Fruit fly (Drosophila melanogaster) whole organism, embryonic: ENCODE measurements around the gene RpS25.
A peak's percentile ranks its signal among the peaks of the same experiment; 100 is the strongest.

Experiments used
- Atf-2 ChIP-seq: fragments of 200-800 bp; sonication (Bioruptor generic); optimal IDR thresholded peaks from 2 replicates; lab custom pipeline; 2016; ENCODE audit warnings: missing biosample characterization, missing genetic modification characterization
- BEAF-32 ChIP-seq: fragments of 200-800 bp; sonication (Bioruptor generic); optimal IDR thresholded peaks from 3 replicates; lab custom pipeline; 2017; ENCODE audit warnings: missing biosample characterization, missing genetic modification characterization, mild to moderate bottlenecking, moderate library complexity, missing genetic modification reagents
- Bdp1 ChIP-seq: fragments of 200-800 bp; sonication (Bioruptor generic); optimal IDR thresholded peaks from 3 replicates; lab custom pipeline; 2016; ENCODE audit warnings: missing biosample characterization, missing genetic modification characterization
- BtbVII ChIP-seq: fragments of 200-800 bp; sonication (Bioruptor generic); optimal IDR thresholded peaks from 3 replicates; lab custom pipeline; 2017; ENCODE audit warnings: missing biosample characterization, mild to moderate bottlenecking, missing genetic modification characterization
- CG10321 ChIP-seq: fragments of 200-800 bp; sonication (Bioruptor generic); IDR thresholded peaks from 2 replicates; pipeline ENCODE4 v1.3.6; 2022; ENCODE audit warnings: missing biosample characterization, missing genetic modification characterization
- CG10366 ChIP-seq: fragments of 200-800 bp; sonication (Bioruptor generic); IDR thresholded peaks from 2 replicates; pipeline ENCODE4 v1.3.6; 2022; ENCODE audit warnings: missing biosample characterization, missing genetic modification characterization
- CG10431 ChIP-seq: fragments of 200-800 bp; sonication (Bioruptor generic); optimal IDR thresholded peaks from 3 replicates; lab custom pipeline; 2018; ENCODE audit warnings: missing biosample characterization, mild to moderate bottlenecking, missing genetic modification characterization
- CG11085 ChIP-seq: fragments of 200-800 bp; sonication (Bioruptor generic); IDR thresholded peaks from 2 replicates; pipeline ENCODE4 v1.3.6; 2022; ENCODE audit warnings: missing biosample characterization, missing genetic modification characterization
- CG11398 ChIP-seq: fragments of 200-800 bp; sonication (Bioruptor generic); optimal IDR thresholded peaks from 2 replicates; lab custom pipeline; 2016; ENCODE audit warnings: missing biosample characterization, missing genetic modification characterization
- CG11504 ChIP-seq: fragments of 200-800 bp; sonication (Bioruptor generic); optimal IDR thresholded peaks from 3 replicates; lab custom pipeline; 2019; ENCODE audit warnings: missing biosample characterization, mild to moderate bottlenecking, missing genetic modification characterization, moderate library complexity
- CG11696 ChIP-seq: fragments of 200-800 bp; sonication (Bioruptor generic); IDR thresholded peaks from 2 replicates; pipeline ENCODE4 v1.3.6; 2022; ENCODE audit warnings: missing biosample characterization, missing genetic modification characterization
- CG14014 ChIP-seq: fragments of 200-800 bp; sonication (Bioruptor generic); IDR thresholded peaks from 2 replicates; pipeline ENCODE4 v1.3.6; 2022; ENCODE audit warnings: missing biosample characterization, missing genetic modification characterization
- CG1603 ChIP-seq: fragments of 200-800 bp; sonication (Bioruptor generic); optimal IDR thresholded peaks from 2 replicates; lab custom pipeline; 2019; ENCODE audit warnings: missing biosample characterization, mild to moderate bottlenecking, missing genetic modification characterization, moderate library complexity
- CG18476 ChIP-seq: fragments of 200-800 bp; sonication (Bioruptor generic); optimal IDR thresholded peaks from 2 replicates; lab custom pipeline; 2016; ENCODE audit warnings: missing biosample characterization, mild to moderate bottlenecking, missing genetic modification characterization
- CG18599 ChIP-seq: fragments of 200-800 bp; sonication (Bioruptor generic); optimal IDR thresholded peaks from 3 replicates; lab custom pipeline; 2017; ENCODE audit warnings: missing biosample characterization, missing genetic modification characterization, mild to moderate bottlenecking, moderate library complexity, missing genetic modification reagents
- CG18764 ChIP-seq: fragments of 200-800 bp; sonication (Bioruptor generic); optimal IDR thresholded peaks from 3 replicates; lab custom pipeline; 2016; ENCODE audit warnings: missing biosample characterization, missing genetic modification characterization
- CG2116 ChIP-seq: fragments of 200-800 bp; sonication (Bioruptor generic); optimal IDR thresholded peaks from 3 replicates; lab custom pipeline; 2018; ENCODE audit warnings: missing biosample characterization, mild to moderate bottlenecking, missing genetic modification characterization
- CG2712 ChIP-seq: fragments of 200-800 bp; optimal IDR thresholded peaks from 3 replicates; lab custom pipeline; 2019; ENCODE audit warnings: missing biosample characterization, mild to moderate bottlenecking, missing genetic modification characterization, moderate library complexity
- CG30431 ChIP-seq: fragments of 200-800 bp; sonication (Bioruptor generic); optimal IDR thresholded peaks from 2 replicates; lab custom pipeline; 2017; ENCODE audit warnings: missing biosample characterization, missing genetic modification characterization
- CG34224 ChIP-seq: fragments of 200-800 bp; sonication (Bioruptor generic); IDR thresholded peaks from 3 replicates; pipeline ENCODE4 v1.3.6; 2022; ENCODE audit warnings: missing biosample characterization, missing genetic modification characterization; ENCODE audit not compliant: partially characterized antibody
- CG3838 ChIP-seq: fragments of 200-800 bp; sonication (Bioruptor generic); optimal IDR thresholded peaks from 3 replicates; lab custom pipeline; 2016; ENCODE audit warnings: missing biosample characterization, missing genetic modification characterization
- CG8281 ChIP-seq: fragments of 200-800 bp; sonication (Bioruptor generic); optimal IDR thresholded peaks from 2 replicates; lab custom pipeline; 2018; ENCODE audit warnings: missing biosample characterization, mild to moderate bottlenecking, missing genetic modification characterization, moderate library complexity
- CG9215 ChIP-seq: fragments of 200-800 bp; sonication (Bioruptor generic); IDR thresholded peaks from 2 replicates; pipeline ENCODE4 v1.3.6; 2022; ENCODE audit warnings: missing biosample characterization, missing genetic modification characterization
- D19A ChIP-seq: fragments of 200-800 bp; optimal IDR thresholded peaks from 3 replicates; lab custom pipeline; 2019; ENCODE audit warnings: missing biosample characterization, mild to moderate bottlenecking, missing genetic modification characterization, moderate library complexity
- E2f2 ChIP-seq: fragments of 200-800 bp; sonication (Bioruptor generic); IDR thresholded peaks from 2 replicates; pipeline ENCODE4 v1.3.6; 2022; ENCODE audit warnings: missing biosample characterization, missing genetic modification characterization
- Ets65A ChIP-seq: fragments of 200-800 bp; sonication (Bioruptor generic); peaks from one replicate; lab custom pipeline; 2016; ENCODE audit warnings: missing biosample characterization, missing genetic modification characterization
- Hr78 ChIP-seq, 2 experiments: fragments of 200-800 bp in 1 of 2; fragments of >200 bp in 1 of 2; sonication (Bioruptor generic) in 1 of 2; optimal IDR thresholded peaks; 2 replicates each; lab custom pipeline; 2017 to 2019; ENCODE audit warnings: missing biosample characterization in 2 of 2, missing genetic modification characterization in 2 of 2, mild to moderate bottlenecking in 1 of 2, moderate library complexity in 1 of 2
- MESR4 ChIP-seq: fragments of 200-800 bp; sonication (Bioruptor generic); optimal IDR thresholded peaks from 2 replicates; lab custom pipeline; 2018; ENCODE audit warnings: missing biosample characterization, mild to moderate bottlenecking, missing genetic modification characterization, moderate library complexity
- PHDP ChIP-seq: fragments of 200-800 bp; sonication (Bioruptor generic); optimal IDR thresholded peaks from 3 replicates; lab custom pipeline; 2018; ENCODE audit warnings: missing biosample characterization, mild to moderate bottlenecking, missing genetic modification characterization, moderate library complexity
- Pdp1 ChIP-seq, 2 experiments: fragments of 200-800 bp; sonication (Bioruptor generic); optimal IDR thresholded peaks; 3 replicates each; lab custom pipeline; 2016; ENCODE audit warnings: missing biosample characterization in 2 of 2, missing genetic modification characterization in 2 of 2, mild to moderate bottlenecking in 1 of 2, moderate library complexity in 1 of 2
- Stat92E ChIP-seq, 3 experiments: fragments of >200 bp in 2 of 3; fragments of 200-800 bp in 1 of 3; sonication (Bioruptor generic) in 1 of 3; optimal IDR thresholded peaks; 2 replicates each; lab custom pipeline; 2017 to 2019; ENCODE audit warnings: missing biosample characterization in 3 of 3, missing genetic modification characterization in 3 of 3, mild to moderate bottlenecking in 1 of 3, moderate library complexity in 1 of 3
- Xrp1 ChIP-seq: fragments of 200-800 bp; sonication (Bioruptor generic); IDR thresholded peaks from 2 replicates; pipeline ENCODE4 v1.3.6; 2022; ENCODE audit warnings: missing biosample characterization, missing genetic modification characterization
- ab ChIP-seq: fragments of 200-800 bp; sonication (Bioruptor generic); optimal IDR thresholded peaks from 2 replicates; lab custom pipeline; 2016; ENCODE audit warnings: missing biosample characterization, missing genetic modification characterization
- amos ChIP-seq: fragments of 200-800 bp; sonication (Bioruptor generic); IDR thresholded peaks from 2 replicates; pipeline ENCODE4 v1.3.6; 2022; ENCODE audit warnings: missing biosample characterization, missing genetic modification characterization; ENCODE audit not compliant: partially characterized antibody
- bbx ChIP-seq: fragments of 200-800 bp; sonication (Bioruptor generic); IDR thresholded peaks from 2 replicates; pipeline ENCODE4 v1.3.6; 2022; ENCODE audit warnings: missing biosample characterization, missing genetic modification characterization; ENCODE audit not compliant: partially characterized antibody
- br ChIP-seq: fragments of >200 bp; optimal IDR thresholded peaks from 2 replicates; lab custom pipeline; 2017
- dm ChIP-seq: fragments of 200-800 bp; sonication (Bioruptor generic); optimal IDR thresholded peaks from 3 replicates; lab custom pipeline; 2016; ENCODE audit warnings: missing biosample characterization, missing genetic modification characterization
- exex ChIP-seq: fragments of 200-800 bp; sonication (Bioruptor generic); optimal IDR thresholded peaks from 4 replicates; lab custom pipeline; 2018; ENCODE audit warnings: missing biosample characterization, mild to moderate bottlenecking, missing genetic modification characterization, moderate library complexity
- insv ChIP-seq, 2 experiments: fragments of 200-800 bp; sonication (Bioruptor generic); optimal IDR thresholded peaks; 3 replicates each; lab custom pipeline; 2016 to 2018; ENCODE audit warnings: missing biosample characterization in 2 of 2, missing genetic modification characterization in 2 of 2
- kay ChIP-seq: fragments of 200-800 bp; sonication (Bioruptor generic); optimal IDR thresholded peaks from 2 replicates; lab custom pipeline; 2016; ENCODE audit warnings: missing biosample characterization, missing genetic modification characterization
- lilli ChIP-seq: fragments of 200-800 bp; sonication (Bioruptor generic); optimal IDR thresholded peaks from 3 replicates; lab custom pipeline; 2016; ENCODE audit warnings: missing biosample characterization, missing genetic modification characterization
- nom ChIP-seq: fragments of 200-800 bp; sonication (Bioruptor generic); optimal IDR thresholded peaks from 2 replicates; lab custom pipeline; 2017; ENCODE audit warnings: missing biosample characterization, missing genetic modification characterization, mild to moderate bottlenecking, moderate library complexity, missing genetic modification reagents
- pfk ChIP-seq: fragments of 200-800 bp; sonication (Bioruptor generic); optimal IDR thresholded peaks from 2 replicates; lab custom pipeline; 2018; ENCODE audit warnings: missing biosample characterization, mild to moderate bottlenecking, missing genetic modification characterization, moderate library complexity
- pho ChIP-seq: fragments of 200-800 bp; sonication (Bioruptor generic); optimal IDR thresholded peaks from 2 replicates; lab custom pipeline; 2016; ENCODE audit warnings: missing biosample characterization, missing genetic modification characterization
- pnt ChIP-seq: fragments of 200-800 bp; sonication (Bioruptor generic); optimal IDR thresholded peaks from 3 replicates; lab custom pipeline; 2016; ENCODE audit warnings: missing biosample characterization, missing genetic modification characterization
- psq ChIP-seq: fragments of 200-800 bp; sonication (Bioruptor generic); optimal IDR thresholded peaks from 2 replicates; lab custom pipeline; 2017; ENCODE audit warnings: missing biosample characterization, missing genetic modification characterization
- stwl ChIP-seq: fragments of 200-800 bp; sonication (Bioruptor generic); optimal IDR thresholded peaks from 3 replicates; lab custom pipeline; 2018; ENCODE audit warnings: missing biosample characterization, mild to moderate bottlenecking, missing genetic modification characterization, moderate library complexity
- sug ChIP-seq: fragments of 200-800 bp; optimal IDR thresholded peaks from 2 replicates; lab custom pipeline; 2019; ENCODE audit warnings: missing biosample characterization, mild to moderate bottlenecking, missing genetic modification characterization, moderate library complexity
- trem ChIP-seq: fragments of 200-800 bp; optimal IDR thresholded peaks from 3 replicates; lab custom pipeline; 2019; ENCODE audit warnings: missing biosample characterization, mild to moderate bottlenecking, missing genetic modification characterization, moderate library complexity
- zen ChIP-seq: fragments of 200-800 bp; sonication (Bioruptor generic); optimal IDR thresholded peaks from 3 replicates; lab custom pipeline; 2018; ENCODE audit warnings: missing biosample characterization, mild to moderate bottlenecking, missing genetic modification characterization, moderate library complexity

Gene RpS25

DNA sequence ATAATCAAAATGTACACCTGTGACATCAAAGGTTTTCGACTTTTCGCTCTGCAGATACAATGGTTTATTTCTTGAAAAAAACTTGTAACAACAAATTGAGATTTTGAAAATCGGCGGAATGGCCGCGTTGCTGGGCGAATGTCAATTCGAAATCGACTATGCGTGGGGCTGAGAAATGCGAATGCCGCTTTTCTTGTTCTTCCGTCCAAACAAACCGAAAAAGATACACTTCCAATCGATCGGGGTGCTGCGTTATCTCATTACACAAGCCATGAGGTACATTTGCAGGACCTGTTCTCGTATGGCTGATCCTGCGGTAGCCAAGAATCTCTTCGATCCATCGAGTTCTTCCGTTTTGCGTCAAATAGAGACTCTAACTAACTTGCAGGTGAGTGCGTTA lies 21.5 kb upstream of the RpS25 start, which contains the start of gene CG31388 (continued):
- peak; percentile 98 for TF ChIP-seq D19A (tag; lab: Kevin White, UChicago)
- no peak for TF ChIP-seq CG11504 (tag; lab: Kevin White, UChicago)
- TF ChIP-seq dm, result peak; percentile 23
- TF ChIP-seq pho (GFP tag; lab: Kevin White, UChicago), result no peak
- TF ChIP-seq Bdp1 (GFP tag; lab: Kevin White, UChicago), result no peak
- no peak for TF ChIP-seq nom
- peak; percentile 83 for TF ChIP-seq MESR4 (GFP tag; lab: Kevin White, UChicago)
- no peak for TF ChIP-seq CG11398 (GFP tag; lab: Kevin White, UChicago)
- TF ChIP-seq CG18476 (GFP tag; lab: Kevin White, UChicago), result no peak
- no peak for TF ChIP-seq Hr78 (GFP tag; optimal IDR thresholded peaks at IDR 0.05; lab: Kevin White, UChicago)
- no peak for TF ChIP-seq CG18599 (GFP tag; lab: Kevin White, UChicago)
- peak in 1 of 2 experiments; percentile 9 for TF ChIP-seq Pdp1 (GFP tag; optimal IDR thresholded peaks at IDR 0.05; lab: Kevin White, UChicago)
- TF ChIP-seq CG30431 (GFP tag; lab: Kevin White, UChicago), result no peak
- TF ChIP-seq pnt (GFP tag; lab: Kevin White, UChicago), result no peak
- no peak for TF ChIP-seq CG10431 (GFP tag; lab: Kevin White, UChicago)
- no peak for TF ChIP-seq CG9215 (GFP tag; lab: Robert Waterston, UW)
- TF ChIP-seq CG14014 (GFP tag; lab: Robert Waterston, UW), result no peak
- TF ChIP-seq stwl (tag; lab: Kevin White, UChicago), result peak; percentile 48
- peak; percentile 96 for TF ChIP-seq sug
- TF ChIP-seq bbx (GFP tag; lab: Robert Waterston, UW), result peak; percentile 19; the same call in 1 of the 2 replicates
- TF ChIP-seq exex, result no peak
- TF ChIP-seq BEAF-32, result peak; percentile 23

DNA sequence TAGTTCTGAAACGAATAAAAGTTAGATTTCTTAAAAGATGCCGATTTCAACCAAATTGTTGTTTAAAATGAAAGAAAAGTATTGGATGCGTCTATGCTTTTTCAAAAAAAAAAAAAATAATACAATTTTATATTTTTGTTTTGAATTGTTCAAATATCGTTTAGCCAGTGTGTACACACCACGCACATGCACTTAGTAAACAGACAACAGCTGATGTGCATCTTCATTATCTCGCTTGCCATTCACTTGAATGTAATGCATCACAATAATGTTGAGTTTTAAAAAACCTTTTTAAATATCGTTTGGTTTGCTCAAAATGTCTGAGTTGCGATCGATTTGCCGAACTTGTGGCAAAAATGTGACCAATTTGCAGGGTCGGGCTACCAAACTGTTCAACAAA lies 20.0 kb upstream of the RpS25 start, which contains the start of gene CG31441:
Gene CG31441, plus strand, starts transcription at position 246 of the 400 bp plus-strand sequence.
- TF ChIP-seq CG11085 (no peak), Stat92E (GFP tag; optimal IDR thresholded peaks at IDR 0.05; lab: Kevin White, UChicago) (no peak), CG2712 (tag; lab: Kevin White, UChicago) (peak; percentile 3), pfk (GFP tag; lab: Kevin White, UChicago) (peak; percentile 19), CG10321 (GFP tag; lab: Robert Waterston, UW) (no peak), CG1603 (tag; lab: Kevin White, UChicago) (peak; percentile 34), kay (GFP tag; lab: Kevin White, UChicago) (no peak), CG10366 (GFP tag; lab: Robert Waterston, UW) (no peak), BtbVII (GFP tag; lab: Kevin White, UChicago) (no peak), CG3838 (peak; percentile 39), stwl (tag; lab: Kevin White, UChicago) (peak; percentile 67), Ets65A (GFP tag; lab: Kevin White, UChicago) (peak; percentile 56), insv (GFP tag; optimal IDR thresholded peaks at IDR 0.05; lab: Kevin White, UChicago) (no peak), Atf-2 (GFP tag; lab: Kevin White, UChicago) (no peak), CG2116 (GFP tag; lab: Kevin White, UChicago) (peak; percentile 42), amos (peak; percentile 32; the same call in 1 of the 2 replicates), E2f2 (GFP tag; lab: Robert Waterston, UW) (peak; percentile 81), CG34224 (GFP tag; lab: Robert Waterston, UW) (peak; percentile 75), ab (GFP tag; lab: Kevin White, UChicago) (no peak), CG8281 (tag; lab: Kevin White, UChicago) (no peak), br (lab: Kevin White, UChicago) (no peak), CG18764 (GFP tag; lab: Kevin White, UChicago) (no peak), lilli (no peak), Xrp1 (no peak), Pdp1 (GFP tag; optimal IDR thresholded peaks at IDR 0.05; lab: Kevin White, UChicago) (no peak), trem (tag; lab: Kevin White, UChicago) (peak; percentile 20), CG11696 (GFP tag; lab: Robert Waterston, UW) (no peak), zen (tag; lab: Kevin White, UChicago) (peak; percentile 30), PHDP (no peak), psq (GFP tag; lab: Kevin White, UChicago) (no peak)
